Fruit fly (Drosophila melanogaster) whole organism, wandering third instar larva: Measurements from ENCODE around the gene Klc.

Experiments
- Abd-B ChIP-seq: fragments of >200 bp; optimal IDR thresholded peaks from 2 replicates; lab custom pipeline; 2017; ENCODE audit warnings: missing biosample characterization, missing genetic modification characterization
- CG9705 ChIP-seq: fragments of 200-800 bp; sonication (Bioruptor generic); optimal IDR thresholded peaks from 2 replicates; lab custom pipeline; 2018; ENCODE audit warnings: missing biosample characterization, mild to moderate bottlenecking, missing genetic modification characterization
- CrebA ChIP-seq: fragments of 200-800 bp; sonication (Bioruptor generic); optimal IDR thresholded peaks from 2 replicates; lab custom pipeline; 2016; ENCODE audit warnings: missing biosample characterization, mild to moderate bottlenecking, missing genetic modification characterization, borderline replicate concordance
- Dfd ChIP-seq: fragments of >200 bp; optimal IDR thresholded peaks from 2 replicates; lab custom pipeline; 2017; ENCODE audit warnings: missing biosample characterization, missing genetic modification characterization
- Dif ChIP-seq: fragments of 200-275, 200-300 bp; sonication (Bioruptor generic); optimal IDR thresholded peaks from 2 replicates; lab custom pipeline; 2018; ENCODE audit warnings: missing biosample characterization, missing genetic modification characterization; ENCODE audit not compliant: partially characterized antibody
- HLH106 ChIP-seq: fragments of 200-800 bp; optimal IDR thresholded peaks from 3 replicates; lab custom pipeline; 2019; ENCODE audit warnings: missing biosample characterization, mild to moderate bottlenecking, missing genetic modification characterization, moderate library complexity
- Hnf4 ChIP-seq: fragments of 200-800 bp; sonication (Bioruptor generic); optimal IDR thresholded peaks from 2 replicates; lab custom pipeline; 2016; ENCODE audit warnings: missing biosample characterization, mild to moderate bottlenecking, missing genetic modification characterization
- Hr78 ChIP-seq: fragments of >200 bp; optimal IDR thresholded peaks from 2 replicates; lab custom pipeline; 2017; ENCODE audit warnings: missing biosample characterization, missing genetic modification characterization
- Jra ChIP-seq: sonication (Bioruptor generic); optimal IDR thresholded peaks from 2 replicates; lab custom pipeline; 2016; ENCODE audit warnings: missing biosample characterization, missing genetic modification characterization
- Mio ChIP-seq: sonication (Bioruptor generic); optimal IDR thresholded peaks from 2 replicates; lab custom pipeline; 2016; ENCODE audit warnings: missing biosample characterization, missing genetic modification characterization
- Myc ChIP-seq: fragments of >200 bp; optimal IDR thresholded peaks from 2 replicates; lab custom pipeline; 2017
- OdsH ChIP-seq: fragments of 200-800 bp; sonication (Bioruptor generic); optimal IDR thresholded peaks from 2 replicates; lab custom pipeline; 2016; ENCODE audit warnings: missing biosample characterization, mild to moderate bottlenecking, missing genetic modification characterization
- Rel ChIP-seq, 2 experiments: fragments of 200-800 bp; sonication (Bioruptor generic) in 1 of 2; optimal IDR thresholded peaks; 2 replicates in 1 of 2; 3 replicates in 1 of 2; lab custom pipeline; 2016 to 2019; ENCODE audit warnings: mild to moderate bottlenecking in 2 of 2, missing biosample characterization in 2 of 2, missing genetic modification characterization in 2 of 2, moderate library complexity in 1 of 2
- Sp1 ChIP-seq: fragments of 200-800 bp; sonication (Bioruptor generic); optimal IDR thresholded peaks from 3 replicates; lab custom pipeline; 2019; ENCODE audit warnings: missing biosample characterization, mild to moderate bottlenecking, missing genetic modification characterization, moderate library complexity
- br ChIP-seq: fragments of 200-800 bp; sonication (Bioruptor generic); optimal IDR thresholded peaks from 2 replicates; lab custom pipeline; 2016; ENCODE audit warnings: missing biosample characterization, missing genetic modification characterization
- brk ChIP-seq: fragments of 200-800 bp; sonication (Bioruptor generic); optimal IDR thresholded peaks from 2 replicates; lab custom pipeline; 2016; ENCODE audit warnings: missing biosample characterization, mild to moderate bottlenecking, missing genetic modification characterization
- dl ChIP-seq, 2 experiments: fragments of 175-275, 200-275 bp in 1 of 2; fragments of 200-275 bp in 1 of 2; sonication (Bioruptor generic); optimal IDR thresholded peaks; lab custom pipeline; 2018; ENCODE audit warnings: mild to moderate bottlenecking in 2 of 2, missing biosample characterization in 2 of 2, missing genetic modification characterization in 2 of 2, moderate library complexity in 2 of 2; ENCODE audit not compliant: partially characterized antibody in 2 of 2, insufficient read depth in 1 of 2
- dsf ChIP-seq: sonication (Bioruptor generic); optimal IDR thresholded peaks from 2 replicates; lab custom pipeline; 2016; ENCODE audit warnings: missing biosample characterization, missing genetic modification characterization, borderline replicate concordance
- ey ChIP-seq: fragments of 200-800 bp; sonication (Bioruptor generic); optimal IDR thresholded peaks from 2 replicates; lab custom pipeline; 2016; ENCODE audit warnings: missing biosample characterization, missing genetic modification characterization
- foxo ChIP-seq, 2 experiments: fragments of 200-800 bp; sonication (Bioruptor generic); optimal IDR thresholded peaks; 2 replicates in 1 of 2; 3 replicates in 1 of 2; lab custom pipeline; 2016 to 2017; ENCODE audit warnings: missing biosample characterization in 2 of 2, missing genetic modification characterization in 2 of 2
- fru ChIP-seq: fragments of 200-800 bp; sonication (Bioruptor generic); optimal IDR thresholded peaks from 3 replicates; lab custom pipeline; 2016; ENCODE audit warnings: missing biosample characterization, mild to moderate bottlenecking, missing genetic modification characterization
- h ChIP-seq: fragments of 200-800 bp; sonication (Bioruptor generic); optimal IDR thresholded peaks from 3 replicates; lab custom pipeline; 2016; ENCODE audit warnings: missing biosample characterization, mild to moderate bottlenecking, missing genetic modification characterization
- jim ChIP-seq: fragments of 175-275, 200-325 bp; sonication (Bioruptor generic); optimal IDR thresholded peaks from 2 replicates; lab custom pipeline; 2016; ENCODE audit warnings: missing biosample characterization, mild to moderate bottlenecking, missing genetic modification characterization
- lola ChIP-seq: fragments of >200 bp; optimal IDR thresholded peaks from 2 replicates; lab custom pipeline; 2017; ENCODE audit warnings: missing biosample characterization, missing genetic modification characterization
- pan ChIP-seq: fragments of >200 bp; optimal IDR thresholded peaks from 2 replicates; lab custom pipeline; 2017
- psq ChIP-seq: fragments of 200-800 bp; sonication (Bioruptor generic); optimal IDR thresholded peaks from 3 replicates; lab custom pipeline; 2017; ENCODE audit warnings: missing biosample characterization, mild to moderate bottlenecking, missing genetic modification characterization, moderate library complexity
- rgr ChIP-seq: fragments of 200-800 bp; sonication (Bioruptor generic); optimal IDR thresholded peaks from 3 replicates; lab custom pipeline; 2016; ENCODE audit warnings: missing biosample characterization, mild to moderate bottlenecking, missing genetic modification characterization
- sage ChIP-seq: fragments of 200-800 bp; sonication (Bioruptor generic); optimal IDR thresholded peaks from 2 replicates; lab custom pipeline; 2016; ENCODE audit warnings: missing biosample characterization, mild to moderate bottlenecking, missing genetic modification characterization
- tai ChIP-seq: sonication (Bioruptor generic); optimal IDR thresholded peaks from 2 replicates; lab custom pipeline; 2016; ENCODE audit warnings: missing biosample characterization, missing genetic modification characterization
- woc ChIP-seq: sonication (Bioruptor generic); optimal IDR thresholded peaks from 2 replicates; lab custom pipeline; 2016; ENCODE audit warnings: missing biosample characterization, mild to moderate bottlenecking, missing genetic modification characterization

Gene Klc

DNA sequence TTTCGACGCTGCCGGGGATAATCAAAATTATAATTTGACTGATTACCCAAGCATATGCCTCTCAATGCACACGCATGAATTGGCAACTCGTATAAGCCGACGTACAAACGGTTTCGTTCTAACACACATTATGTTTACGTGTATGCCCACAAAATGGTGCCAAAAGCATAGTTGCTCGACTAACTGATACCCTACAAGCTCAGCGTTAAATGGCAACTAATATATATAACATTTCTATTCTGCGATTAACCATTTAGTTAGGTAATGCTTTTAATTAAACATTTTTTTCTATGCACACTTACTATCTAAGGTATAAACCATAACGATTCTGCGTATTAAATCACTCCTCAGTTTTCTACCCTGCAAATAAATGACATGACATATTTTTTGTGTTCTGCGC, 29.2 kb downstream of the Klc start:
- no peak for TF ChIP-seq sage (GFP tag; lab: Kevin White, UChicago)
- no peak for TF ChIP-seq tai
- TF ChIP-seq psq (GFP tag; lab: Kevin White, UChicago), result no peak
- no peak for TF ChIP-seq Abd-B (GFP tag; lab: Kevin White, UChicago)
- no peak for TF ChIP-seq Dfd (GFP tag; lab: Kevin White, UChicago)
- no peak for TF ChIP-seq OdsH (GFP tag; lab: Kevin White, UChicago)
- TF ChIP-seq ey (GFP tag; lab: Kevin White, UChicago), result no peak
- no peak for TF ChIP-seq Rel (GFP tag; optimal IDR thresholded peaks at IDR 0.05; lab: Kevin White, UChicago)
- TF ChIP-seq Rel (tag; optimal IDR thresholded peaks at IDR 0.05; lab: Kevin White, UChicago), result no peak
- TF ChIP-seq lola (GFP tag; lab: Kevin White, UChicago), result no peak
- TF ChIP-seq foxo (GFP tag; optimal IDR thresholded peaks at IDR 0.05; lab: Kevin White, UChicago), result no peak
- TF ChIP-seq Hr78 (GFP tag; lab: Kevin White, UChicago), result no peak
- no peak for TF ChIP-seq HLH106 (tag; lab: Kevin White, UChicago)

DNA sequence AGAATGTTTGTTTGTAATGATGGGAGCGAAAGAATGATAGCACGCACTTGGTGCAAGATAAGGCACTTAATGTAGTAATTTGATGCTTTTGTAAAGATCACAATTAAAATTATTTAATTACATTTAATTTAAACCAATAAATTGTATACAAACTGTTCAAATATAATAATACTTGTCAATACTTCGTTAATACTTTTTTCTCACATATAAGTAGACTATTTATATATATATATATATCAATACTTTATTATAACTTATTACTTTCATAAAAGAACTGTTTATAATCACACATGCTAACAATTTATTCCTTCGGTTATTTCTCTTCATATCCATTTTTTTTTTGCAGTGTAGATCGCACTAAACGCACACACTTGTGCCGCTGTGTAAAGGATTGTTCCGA, 32.2 kb downstream of the Klc start:
- no peak for TF ChIP-seq Sp1 (GFP tag; lab: Kevin White, UChicago)
- TF ChIP-seq woc (GFP tag; lab: Kevin White, UChicago), result no peak
- TF ChIP-seq h (GFP tag; lab: Kevin White, UChicago), result no peak
- no peak for TF ChIP-seq dsf (GFP tag; lab: Kevin White, UChicago)
- TF ChIP-seq Myc, result no peak
- no peak for TF ChIP-seq pan (lab: Kevin White, UChicago)
- TF ChIP-seq Dif (GFP tag; lab: Kevin White, UChicago), result no peak

DNA sequence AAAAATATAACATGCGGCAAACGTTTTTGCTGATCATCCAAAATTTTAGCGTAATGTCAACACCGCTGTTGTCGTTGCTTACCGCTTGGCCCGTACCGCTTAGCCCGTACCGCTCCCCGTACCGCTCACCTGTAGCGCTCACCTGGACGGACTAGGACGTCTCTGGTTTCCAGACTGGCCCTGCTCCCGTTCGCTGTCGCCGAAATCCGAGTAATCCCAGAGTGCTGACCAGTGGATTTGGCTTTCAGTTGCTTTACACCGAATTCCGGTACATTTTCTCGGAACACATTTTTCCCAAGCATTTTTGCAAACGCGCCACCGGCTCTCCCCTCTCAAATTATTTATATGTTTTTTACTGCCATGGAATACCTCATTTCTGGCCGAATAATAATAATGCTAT, 33.2 kb downstream of the Klc start:
- TF ChIP-seq ey (GFP tag; lab: Kevin White, UChicago) (no peak), CrebA (no peak), dsf (GFP tag; lab: Kevin White, UChicago) (no peak), Myc (no peak), brk (no peak), br (GFP tag; lab: Kevin White, UChicago) (no peak), CG9705 (GFP tag; lab: Kevin White, UChicago) (no peak), Hnf4 (GFP tag; lab: Kevin White, UChicago) (no peak), Dif (GFP tag; lab: Kevin White, UChicago) (no peak), fru (GFP tag; lab: Kevin White, UChicago) (no peak), Mio (GFP tag; lab: Kevin White, UChicago) (no peak), jim (GFP tag; lab: Kevin White, UChicago) (no peak)

DNA sequence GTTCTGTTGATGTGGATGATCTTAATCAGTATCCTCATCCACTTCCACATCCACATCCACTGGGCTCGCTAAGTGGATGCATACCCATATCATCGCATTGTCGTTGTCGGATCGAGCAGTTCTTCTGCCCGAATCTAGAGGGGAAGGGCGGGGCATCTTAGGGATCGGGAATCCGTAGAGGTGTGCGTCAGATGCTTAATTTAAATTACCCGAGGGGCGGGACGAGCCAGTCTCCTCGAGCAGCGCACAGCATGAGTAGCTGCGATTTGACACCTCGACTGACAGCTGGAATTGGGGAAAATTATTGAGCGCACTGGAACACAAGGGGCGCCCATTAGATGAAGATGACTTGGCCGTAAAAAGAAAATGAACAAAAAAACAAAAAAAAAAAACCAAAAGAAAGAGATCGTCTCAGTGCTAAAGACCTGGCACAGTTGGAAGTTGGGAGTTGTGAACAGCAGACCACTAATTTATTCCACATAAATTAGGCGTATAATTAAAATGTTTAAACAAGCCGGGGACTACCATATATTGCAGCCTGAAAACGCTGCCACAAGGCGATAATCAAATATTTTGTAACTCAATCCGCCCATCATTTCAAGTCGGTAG, 35.2 kb downstream of the Klc start:
- TF ChIP-seq CG9705 (GFP tag; lab: Kevin White, UChicago) (no peak), pan (lab: Kevin White, UChicago) (no peak)

DNA sequence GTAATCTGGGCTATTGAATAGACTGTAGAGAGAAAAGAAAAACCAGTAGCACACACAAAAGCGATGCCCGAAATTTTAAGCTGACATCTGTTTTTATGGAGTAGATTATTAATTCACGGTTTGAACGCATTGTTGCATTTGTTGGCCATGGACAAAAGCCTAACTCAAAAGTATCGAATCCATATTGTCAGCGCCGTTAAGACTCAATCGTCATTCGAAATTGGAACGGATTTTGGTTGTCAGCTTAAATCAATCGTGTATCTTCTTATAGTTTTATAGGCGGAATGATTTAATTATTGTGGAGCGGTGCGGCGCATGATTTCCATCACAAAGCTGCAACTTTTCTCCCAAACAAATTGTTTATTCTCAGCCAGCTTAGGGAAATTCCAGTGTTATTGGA, 38.4 kb downstream of the Klc start:
- TF ChIP-seq pan (lab: Kevin White, UChicago) (no peak), Jra (no peak), OdsH (GFP tag; lab: Kevin White, UChicago) (no peak)

DNA sequence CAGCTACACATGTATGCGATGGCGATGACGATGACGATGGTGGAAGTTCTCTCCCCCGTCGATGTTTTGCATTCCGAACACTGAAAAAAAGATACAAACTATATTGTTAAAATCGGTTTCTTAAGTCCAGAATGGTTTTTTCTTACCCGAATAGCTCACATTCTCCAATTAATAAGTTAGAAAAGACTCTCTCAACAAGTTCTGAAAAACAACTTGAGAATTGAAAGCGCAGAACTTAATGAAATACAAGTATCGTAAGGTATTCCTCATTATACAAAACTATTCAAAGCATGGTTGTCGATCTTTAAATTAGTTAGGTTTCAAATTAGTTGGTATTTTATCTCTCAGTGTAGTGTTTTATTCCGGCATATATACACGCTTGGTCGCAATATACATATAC, 43.4 kb downstream of the Klc start:
- TF ChIP-seq brk (no peak), rgr (GFP tag; lab: Kevin White, UChicago) (peak; percentile 7), ey (GFP tag; lab: Kevin White, UChicago) (peak; percentile 10), fru (GFP tag; lab: Kevin White, UChicago) (peak; percentile 26), Abd-B (GFP tag; lab: Kevin White, UChicago) (no peak), h (GFP tag; lab: Kevin White, UChicago) (peak; percentile 18), woc (GFP tag; lab: Kevin White, UChicago) (peak; percentile 23), dl (GFP tag; optimal IDR thresholded peaks at IDR 0.05; lab: Kevin White, UChicago; ENCODE audit: insufficient read depth in 1 of 2, partially characterized antibody in 2 of 2) (no peak), foxo (GFP tag; optimal IDR thresholded peaks at IDR 0.05; lab: Kevin White, UChicago) (peak in 1 of 2 experiments; percentile 36)
- TF ChIP-seq, all 38 proteins: peak for 6
